Worm (Caenorhabditis elegans) whole organism, L1 larva: ENCODE measurements around the gene F21D9.2.

ENCODE experiments used
- Y116A8C.19 ChIP-seq: sonication (generic microtip); optimal IDR thresholded peaks from 2 replicates; lab custom pipeline; 2016; ENCODE audit warnings: missing compliant biosample characterization, missing genetic modification characterization, borderline replicate concordance
- ama-1 ChIP-seq: fragments of 150-350 bp; optimal IDR thresholded peaks from 2 replicates; lab custom pipeline; 2014
- ceh-8 ChIP-seq: fragments of 200-800 bp; sonication (Bioruptor generic); optimal IDR thresholded peaks from 2 replicates; lab custom pipeline; 2018; ENCODE audit warnings: mild to moderate bottlenecking, missing genetic modification characterization, moderate library complexity, missing compliant biosample characterization
- dsc-1 ChIP-seq: sonication (generic microtip); optimal IDR thresholded peaks from 2 replicates; lab custom pipeline; 2016; ENCODE audit warnings: mild to moderate bottlenecking, missing genetic modification characterization, missing compliant biosample characterization
- fkh-10 ChIP-seq: sonication (generic microtip); optimal IDR thresholded peaks from 2 replicates; lab custom pipeline; 2017; ENCODE audit warnings: missing biosample characterization, missing genetic modification reagents, missing genetic modification characterization
- lin-15B ChIP-seq: fragments of 150-350 bp; sonication (generic microtip); optimal IDR thresholded peaks from 3 replicates; lab custom pipeline; 2014; ENCODE audit warnings: missing biosample characterization, missing genetic modification characterization
- mep-1 ChIP-seq: fragments of 150-350 bp; optimal IDR thresholded peaks from 2 replicates; lab custom pipeline; 2014; ENCODE audit warnings: missing biosample characterization, missing genetic modification characterization
- nhr-76 ChIP-seq: sonication (generic microtip); optimal IDR thresholded peaks from 2 replicates; lab custom pipeline; 2017; ENCODE audit warnings: missing biosample characterization, missing genetic modification characterization
- nhr-77 ChIP-seq: fragments of 150-350 bp; optimal IDR thresholded peaks from 2 replicates; lab custom pipeline; 2014; ENCODE audit warnings: missing biosample characterization, missing genetic modification characterization
- snpc-4 ChIP-seq: fragments of 150-350 bp; optimal IDR thresholded peaks from 2 replicates; lab custom pipeline; 2014; ENCODE audit warnings: missing biosample characterization, missing genetic modification characterization
- unc-62 ChIP-seq: fragments of 150-350 bp; optimal IDR thresholded peaks from 2 replicates; lab custom pipeline; 2014; ENCODE audit warnings: missing biosample characterization, missing genetic modification reagents, missing genetic modification characterization
- unc-86 ChIP-seq: sonication (generic microtip); optimal IDR thresholded peaks from 2 replicates; lab custom pipeline; 2016; ENCODE audit warnings: missing genetic modification characterization, missing compliant biosample characterization
- unc-98 ChIP-seq: fragments of 200-800 bp; sonication (Bioruptor generic); IDR thresholded peaks from 2 replicates; pipeline ENCODE4 v1.3.6; 2022; ENCODE audit warnings: missing genetic modification characterization, missing compliant biosample characterization
- vab-15 ChIP-seq: sonication (generic microtip); optimal IDR thresholded peaks from 2 replicates; lab custom pipeline; 2017; ENCODE audit warnings: missing genotype, mild to moderate bottlenecking, missing genetic modification characterization, missing compliant biosample characterization

ce11 chrV:19288073-19288805 is 26.0 kb upstream of the F21D9.2 start, which contains the start of the genes F55C9.3 and fbxb-57:
- TF ChIP-seq dsc-1 (tag; lab: Kevin White, UChicago) (no peak), fkh-10 (GFP tag; lab: Kevin White, UChicago) (no peak), Y116A8C.19 (tag; lab: Kevin White, UChicago) (no peak), nhr-77 (tag; lab: Kevin White, UChicago) (no peak), ama-1 (no peak), unc-98 (no peak), unc-62 (GFP tag; lab: Kevin White, UChicago) (no peak), vab-15 (tag; lab: Kevin White, UChicago) (no peak), mep-1 (no peak), ceh-8 (GFP tag; lab: Kevin White, UChicago) (no peak), snpc-4 (tag; lab: Kevin White, UChicago) (no peak), unc-86 (tag; lab: Kevin White, UChicago) (no peak), nhr-76 (tag; lab: Kevin White, UChicago) (no peak), lin-15B (tag; lab: Kevin White, UChicago) (no peak)
